Worm (Caenorhabditis elegans) whole organism, L4 larva: ENCODE results near the gene srw-94.

ENCODE experiments used
- D1046.2 ChIP-seq: fragments of 200-800 bp; sonication (Bioruptor generic); IDR thresholded peaks from 2 replicates; pipeline ENCODE4 v1.3.6; 2022; ENCODE audit warnings: missing genetic modification characterization, missing compliant biosample characterization
- F10B5.3 ChIP-seq: sonication (generic microtip); optimal IDR thresholded peaks from 2 replicates; lab custom pipeline; 2016; ENCODE audit warnings: mild to moderate bottlenecking, missing genetic modification characterization, missing compliant biosample characterization
- Y105C5A.15 ChIP-seq: fragments of 200-800 bp; sonication (Bioruptor generic); IDR thresholded peaks from 2 replicates; pipeline ENCODE4 v1.3.6; 2022; ENCODE audit warnings: missing genetic modification characterization, missing compliant biosample characterization
- Y5F2A.4 ChIP-seq: fragments of 200-800 bp; sonication (Bioruptor generic); optimal IDR thresholded peaks from 2 replicates; lab custom pipeline; 2018; ENCODE audit warnings: mild to moderate bottlenecking, missing genetic modification characterization, missing compliant biosample characterization
- Y75B8A.6 ChIP-seq: fragments of 200-800 bp; sonication (Bioruptor generic); IDR thresholded peaks from 2 replicates; pipeline ENCODE4 v1.3.6; 2022; ENCODE audit warnings: missing genetic modification reagents, missing genetic modification characterization, missing compliant biosample characterization
- ZK337.2 ChIP-seq: fragments of 200-800 bp; sonication (Bioruptor generic); IDR thresholded peaks from 2 replicates; pipeline ENCODE4 v1.3.6; 2022; ENCODE audit warnings: missing genetic modification reagents, missing genetic modification characterization, missing compliant biosample characterization
- aha-1 ChIP-seq: fragments of 150-350 bp; peaks from one replicate; lab custom pipeline; 2014; ENCODE audit warnings: missing biosample characterization, missing genetic modification characterization
- ama-1 ChIP-seq: fragments of 150-350 bp; optimal IDR thresholded peaks from 2 replicates; lab custom pipeline; 2014; ENCODE audit warnings: inconsistent platforms, mixed read lengths
- ceh-62 ChIP-seq: sonication (generic microtip); optimal IDR thresholded peaks from 2 replicates; lab custom pipeline; 2017; ENCODE audit warnings: missing biosample characterization, missing genetic modification characterization
- ceh-82 ChIP-seq: sonication (generic microtip); optimal IDR thresholded peaks from 2 replicates; lab custom pipeline; 2017; ENCODE audit warnings: missing biosample characterization, missing genetic modification characterization
- ces-1 ChIP-seq: fragments of 150-350 bp; sonication (generic microtip); optimal IDR thresholded peaks from 4 replicates; lab custom pipeline; 2014; ENCODE audit warnings: missing biosample characterization, missing genetic modification reagents, missing genetic modification characterization
- daf-12 ChIP-seq: fragments of 150-350 bp; optimal IDR thresholded peaks from 2 replicates; lab custom pipeline; 2014; ENCODE audit warnings: missing biosample characterization, missing genetic modification reagents, missing genetic modification characterization
- dmd-6 ChIP-seq: fragments of 200-800 bp; sonication (Bioruptor generic); IDR thresholded peaks from 2 replicates; pipeline ENCODE4 v1.3.6; 2022; ENCODE audit warnings: missing genetic modification reagents, missing genetic modification characterization, missing compliant biosample characterization
- duxl-1 ChIP-seq: sonication (generic microtip); optimal IDR thresholded peaks from 2 replicates; lab custom pipeline; 2016; ENCODE audit warnings: mild to moderate bottlenecking, missing genetic modification characterization, moderate library complexity, missing compliant biosample characterization; ENCODE audit not compliant: poor library complexity
- dve-1 ChIP-seq: sonication (generic microtip); optimal IDR thresholded peaks from 2 replicates; lab custom pipeline; 2017; ENCODE audit warnings: antibody characterized with exemption, mild to moderate bottlenecking, missing genetic modification characterization, missing compliant biosample characterization; ENCODE audit not compliant: insufficient read depth
- egl-27 ChIP-seq: sonication (generic microtip); optimal IDR thresholded peaks from 3 replicates; lab custom pipeline; 2017; ENCODE audit warnings: missing biosample characterization, missing genetic modification reagents, missing genetic modification characterization
- hif-1 ChIP-seq, 2 experiments: sonication (generic microtip); optimal IDR thresholded peaks; 2 replicates each; lab custom pipeline; 2016 to 2017; ENCODE audit warnings: missing compliant biosample characterization in 2 of 2, missing genetic modification characterization in 2 of 2, missing genetic modification reagents in 2 of 2, missing genotype in 2 of 2, mild to moderate bottlenecking in 1 of 2
- hmg-1.1 ChIP-seq: fragments of 200-800 bp; sonication (Bioruptor generic); IDR thresholded peaks from 2 replicates; pipeline ENCODE4 v1.3.6; 2022; ENCODE audit warnings: missing genetic modification reagents, missing genetic modification characterization, missing compliant biosample characterization
- lin-38 ChIP-seq: fragments of 200-800 bp; sonication (Bioruptor generic); IDR thresholded peaks from 2 replicates; pipeline ENCODE4 v1.3.6; 2022; ENCODE audit warnings: missing genetic modification reagents, missing genetic modification characterization, missing compliant biosample characterization
- lin-39 ChIP-seq: fragments of 150-350 bp; optimal IDR thresholded peaks from 2 replicates; lab custom pipeline; 2014; ENCODE audit warnings: missing biosample characterization, missing genetic modification reagents, missing genetic modification characterization
- lsy-2 ChIP-seq, 2 experiments: fragments of 150-350 bp in 1 of 2; sonication (generic microtip) in 1 of 2; optimal IDR thresholded peaks; 2 replicates each; lab custom pipeline; 2014 to 2017; ENCODE audit warnings: missing biosample characterization in 2 of 2, missing genetic modification characterization in 2 of 2
- nhr-111 ChIP-seq: fragments of 200-800 bp; sonication (Bioruptor generic); optimal IDR thresholded peaks from 2 replicates; lab custom pipeline; 2018; ENCODE audit warnings: mild to moderate bottlenecking, missing genetic modification characterization, missing compliant biosample characterization
- nhr-25 ChIP-seq: sonication (generic microtip); optimal IDR thresholded peaks from 2 replicates; lab custom pipeline; 2017; ENCODE audit warnings: missing genetic modification characterization, mild to moderate bottlenecking, missing compliant biosample characterization, antibody characterized with exemption, moderate library complexity, borderline replicate concordance; ENCODE audit not compliant: insufficient read depth
- nhr-28 ChIP-seq: fragments of 150-350 bp; optimal IDR thresholded peaks from 2 replicates; lab custom pipeline; 2014; ENCODE audit warnings: missing biosample characterization, missing genetic modification characterization
- nhr-48 ChIP-seq: sonication (generic microtip); optimal IDR thresholded peaks from 2 replicates; lab custom pipeline; 2016; ENCODE audit warnings: mild to moderate bottlenecking, missing genetic modification characterization, missing compliant biosample characterization
- nhr-76 ChIP-seq: fragments of 150-350 bp; optimal IDR thresholded peaks from 2 replicates; lab custom pipeline; 2014; ENCODE audit warnings: missing biosample characterization, missing genetic modification characterization
- pha-4 ChIP-seq, 2 experiments: fragments of 150-350 bp in 1 of 2; fragments of 200-800 bp in 1 of 2; sonication (Bioruptor generic) in 1 of 2; IDR thresholded peaks in 1 of 2; optimal IDR thresholded peaks in 1 of 2; 2 replicates each; pipeline versions ENCODE4 v1.3.6 to Lab custom; 2014 to 2022; ENCODE audit warnings: missing genetic modification characterization in 2 of 2, missing genetic modification reagents in 2 of 2, missing biosample characterization in 1 of 2, missing compliant biosample characterization in 1 of 2
- pqm-1 ChIP-seq: sonication (generic microtip); optimal IDR thresholded peaks from 2 replicates; lab custom pipeline; 2017; ENCODE audit warnings: missing biosample characterization, missing genetic modification characterization
- rbr-2 ChIP-seq: sonication (generic microtip); optimal IDR thresholded peaks from 2 replicates; lab custom pipeline; 2016; ENCODE audit warnings: missing genotype, missing genetic modification characterization, missing compliant biosample characterization
- set-16 ChIP-seq: fragments of 200-800 bp; sonication (Bioruptor generic); IDR thresholded peaks from 2 replicates; pipeline ENCODE4 v1.3.6; 2022; ENCODE audit warnings: missing genetic modification reagents, missing genetic modification characterization, missing compliant biosample characterization
- tag-97 ChIP-seq: fragments of 200-800 bp; sonication (Bioruptor generic); IDR thresholded peaks from 2 replicates; pipeline ENCODE4 v1.3.6; 2022; ENCODE audit warnings: missing genetic modification characterization, missing compliant biosample characterization
- tra-1 ChIP-seq: fragments of 200-800 bp; sonication (Bioruptor generic); IDR thresholded peaks from 2 replicates; pipeline ENCODE4 v1.3.6; 2022; ENCODE audit warnings: missing genetic modification reagents, missing genetic modification characterization, missing compliant biosample characterization
- zag-1 ChIP-seq: fragments of 150-350 bp; optimal IDR thresholded peaks from 2 replicates; lab custom pipeline; 2014; ENCODE audit warnings: missing biosample characterization, missing genetic modification characterization
- ztf-11 ChIP-seq: fragments of 150-350 bp; optimal IDR thresholded peaks from 2 replicates; lab custom pipeline; 2014; ENCODE audit warnings: missing biosample characterization, missing genetic modification characterization
- ztf-7 ChIP-seq: fragments of 150-350 bp; optimal IDR thresholded peaks from 2 replicates; lab custom pipeline; 2014; ENCODE audit warnings: missing biosample characterization, missing genetic modification characterization

srw-94 gene

ce11 chrIV:4821843-4822242 is 7.6 kb downstream of the srw-94 start (continued):
- TF ChIP-seq D1046.2 (GFP tag; lab: Robert Waterston, UW) (no peak), aha-1 (tag; lab: Kevin White, UChicago) (no peak), tag-97 (GFP tag; lab: Robert Waterston, UW) (no peak), hmg-1.1 (GFP tag; lab: Robert Waterston, UW) (no peak), dve-1 (tag; lab: Kevin White, UChicago) (peak; percentile 83), ZK337.2 (no peak), set-16 (GFP tag; lab: Robert Waterston, UW) (no peak), nhr-48 (tag; lab: Kevin White, UChicago) (peak; percentile 40), Y75B8A.6 (no peak), pha-4 (GFP tag; IDR thresholded peaks at IDR 0.05; lab: Robert Waterston, UW) (peak; percentile 20; the same call in 1 of the 2 replicates), pha-4 (tag; optimal IDR thresholded peaks at IDR 0.05; lab: Kevin White, UChicago) (no peak), dmd-6 (GFP tag; lab: Robert Waterston, UW) (peak; percentile 90), Y5F2A.4 (GFP tag; lab: Kevin White, UChicago) (no peak), lsy-2 (tag; optimal IDR thresholded peaks at IDR 0.05; lab: Kevin White, UChicago) (no peak), lin-38 (no peak), ztf-11 (tag; lab: Kevin White, UChicago) (no peak), duxl-1 (tag; lab: Kevin White, UChicago) (no peak), ceh-62 (no peak)

- TF ChIP-seq duxl-1 (tag; lab: Kevin White, UChicago) (no peak), nhr-111 (GFP tag; lab: Kevin White, UChicago) (no peak)
These were observed 12.9 kb downstream of the srw-94 start, which contains the start of gene mpz-4 for ce11 chrIV:4827219-4827618. TSS of gene mpz-4 (minus strand) at chrIV:4827319.

ce11 chrIV:4829641-4830040 is 15.4 kb downstream of the srw-94 start:
- TF ChIP-seq hif-1 (tag; optimal IDR thresholded peaks at IDR 0.05; lab: Kevin White, UChicago) = no peak
- peak; percentile 91 for TF ChIP-seq aha-1 (tag; lab: Kevin White, UChicago)
- no peak for TF ChIP-seq egl-27 (tag; lab: Kevin White, UChicago)
- TF ChIP-seq lin-39 (tag; lab: Kevin White, UChicago) = no peak
- TF ChIP-seq, all 104 proteins: peak for 1

- peak; percentile 69 for TF ChIP-seq pqm-1 (tag; lab: Kevin White, UChicago)
- TF ChIP-seq nhr-28 (tag; lab: Kevin White, UChicago) = peak; percentile 8
- TF ChIP-seq Y5F2A.4 (GFP tag; lab: Kevin White, UChicago) = no peak
These were observed 27.7 kb downstream of the srw-94 start for ce11 chrIV:4842030-4842429.

- TF ChIP-seq D1046.2 (GFP tag; lab: Robert Waterston, UW) (no peak), nhr-76 (tag; lab: Kevin White, UChicago) (no peak), set-16 (GFP tag; lab: Robert Waterston, UW) (no peak), ama-1 (no peak), nhr-25 (tag; lab: Kevin White, UChicago) (no peak), tra-1 (GFP tag; lab: Robert Waterston, UW) (no peak), Y105C5A.15 (GFP tag; lab: Robert Waterston, UW) (no peak), rbr-2 (no peak), ceh-62 (no peak), daf-12 (tag; lab: Kevin White, UChicago) (no peak), duxl-1 (tag; lab: Kevin White, UChicago) (no peak), zag-1 (tag; lab: Kevin White, UChicago) (no peak), F10B5.3 (no peak), ztf-7 (tag; lab: Kevin White, UChicago) (no peak), ceh-82 (no peak), ces-1 (GFP tag; lab: Kevin White, UChicago) (no peak)
These were observed 32.5 kb downstream of the srw-94 start, which contains the start of gene tat-2 for ce11 chrIV:4846793-4847192. TSS of gene tat-2 (minus strand) at chrIV:4846893.
